Worm (Caenorhabditis elegans) whole organism, late embryonic: ENCODE results near the gene sup-18.

Source experiments
- T23F11.4 ChIP-seq: fragments of 200-800 bp; sonication (Bioruptor generic); optimal IDR thresholded peaks from 2 replicates; lab custom pipeline; 2018; ENCODE audit warnings: mild to moderate bottlenecking, missing genetic modification characterization, missing compliant biosample characterization
- elt-2 ChIP-seq: sonication (generic microtip); optimal IDR thresholded peaks from 2 replicates; lab custom pipeline; 2016; ENCODE audit warnings: missing genetic modification reagents, missing genetic modification characterization, missing compliant biosample characterization
- fkh-10 ChIP-seq: fragments of 150-350 bp; optimal IDR thresholded peaks from 2 replicates; lab custom pipeline; 2014; ENCODE audit warnings: missing biosample characterization, missing genetic modification reagents, missing genetic modification characterization
- fkh-6 ChIP-seq: sonication (generic microtip); optimal IDR thresholded peaks from 2 replicates; lab custom pipeline; 2016; ENCODE audit warnings: missing genetic modification characterization, missing compliant biosample characterization
- hlh-13 ChIP-seq: fragments of 200-800 bp; sonication (Bioruptor generic); optimal IDR thresholded peaks from 2 replicates; lab custom pipeline; 2018; ENCODE audit warnings: mild to moderate bottlenecking, missing genetic modification characterization, missing compliant biosample characterization
- mec-3 ChIP-seq: sonication (generic microtip); optimal IDR thresholded peaks from 2 replicates; lab custom pipeline; 2016; ENCODE audit warnings: borderline replicate concordance, missing genetic modification characterization, missing compliant biosample characterization
- tbx-2 ChIP-seq: sonication (generic microtip); optimal IDR thresholded peaks from 2 replicates; lab custom pipeline; 2016; ENCODE audit warnings: missing genetic modification characterization, missing compliant biosample characterization
- unc-86 ChIP-seq: sonication (generic microtip); optimal IDR thresholded peaks from 2 replicates; lab custom pipeline; 2016; ENCODE audit warnings: missing genetic modification characterization, missing compliant biosample characterization

- TF ChIP-seq fkh-10 (GFP tag; lab: Kevin White, UChicago) (no peak), mec-3 (tag; lab: Kevin White, UChicago) (no peak), unc-86 (no peak), tbx-2 (tag; lab: Kevin White, UChicago) (no peak), T23F11.4 (GFP tag; lab: Kevin White, UChicago) (no peak), elt-2 (no peak), hlh-13 (GFP tag; lab: Kevin White, UChicago) (no peak), fkh-6 (tag; lab: Kevin White, UChicago) (no peak)
These were observed 10.3 kb upstream of the sup-18 start for ce11 chrIII:7889036-7889435.
